Fruit fly (Drosophila melanogaster): ENCODE data around the gene dlg1.
A peak's percentile ranks its signal among the peaks of the same experiment; 100 is the strongest.

dlg1 gene

DNA sequence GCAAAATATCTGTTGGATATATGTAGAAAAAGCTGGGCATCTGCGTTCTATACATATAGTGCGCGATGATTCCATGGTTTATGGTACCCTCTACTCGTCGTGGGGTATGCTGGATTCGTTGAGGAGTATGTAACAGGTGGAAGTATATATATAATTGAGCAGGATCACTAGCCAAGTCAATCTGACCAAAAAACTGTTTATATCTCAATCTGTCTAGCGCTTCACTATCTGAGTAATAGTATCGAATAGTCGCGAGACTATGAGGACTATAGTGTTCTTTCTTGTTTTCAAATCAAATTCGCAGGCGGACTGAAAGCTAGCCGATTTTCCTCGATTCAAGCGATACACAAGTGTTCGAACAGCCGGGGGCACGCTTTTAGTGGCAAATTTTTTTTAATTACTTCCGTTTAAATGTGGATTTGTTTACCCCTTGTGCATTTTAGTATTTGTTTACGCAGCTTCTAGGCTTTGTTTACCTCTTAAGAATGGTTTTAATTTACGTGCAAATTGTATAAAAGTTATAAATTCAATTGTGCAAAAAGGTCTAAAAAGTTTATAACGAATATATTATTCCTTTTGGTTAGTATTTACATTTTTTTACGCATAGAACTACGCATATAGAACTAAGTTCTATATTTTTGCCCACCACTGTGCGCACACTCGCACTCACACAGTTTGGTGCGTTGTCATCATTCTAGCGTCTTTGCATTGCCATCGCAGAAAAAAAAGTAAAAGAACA is 21.3 kb downstream of the dlg1 start (continued):
- TF ChIP-seq Met (GFP tag; optimal IDR thresholded peaks at IDR 0.05) (peak; percentile 55), eg (GFP tag; IDR thresholded peaks at IDR 0.05) (peak; percentile 94), Eip78C (GFP tag) (peak; percentile 84), esn (GFP tag; optimal IDR thresholded peaks at IDR 0.05) (peak; percentile 50), CG6854 (GFP tag; optimal IDR thresholded peaks at IDR 0.05) (no peak), CG6163 (GFP tag; IDR thresholded peaks at IDR 0.05) (peak; percentile 91), CG6808 (GFP tag; optimal IDR thresholded peaks at IDR 0.05) (peak; percentile 45), CG8632 (GFP tag; optimal IDR thresholded peaks at IDR 0.05) (peak; percentile 31), Hr38 (GFP tag; optimal IDR thresholded peaks at IDR 0.05) (no peak), achi (GFP tag; optimal IDR thresholded peaks at IDR 0.05) (peak; percentile 56)

DNA sequence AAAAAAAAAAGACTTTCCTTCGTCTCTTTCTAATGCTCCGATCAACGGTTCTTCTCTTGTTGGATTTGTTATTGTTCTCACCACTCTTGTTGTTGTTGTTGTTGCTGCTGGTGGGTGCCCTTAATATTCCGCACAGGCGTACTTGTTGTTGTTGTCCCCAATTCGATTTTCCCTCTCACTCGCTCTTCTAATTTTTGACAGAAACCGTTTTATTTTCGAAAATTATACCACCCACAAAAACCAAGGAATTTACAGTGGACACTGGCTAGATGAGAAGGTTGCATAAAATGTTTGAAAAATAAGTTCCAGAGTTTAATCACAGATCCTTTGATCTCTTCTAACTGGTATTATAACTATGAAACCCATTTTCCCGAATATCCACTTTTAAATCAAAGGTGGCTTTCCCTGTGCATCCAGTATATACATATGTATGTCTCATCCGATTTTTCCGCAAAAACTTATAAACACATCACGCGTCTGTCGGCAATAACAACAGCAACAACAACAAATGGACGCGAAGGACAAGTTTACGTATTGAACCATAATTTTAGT is 22.0 kb downstream of the dlg1 start:
- TF ChIP-seq CG6163 (GFP tag; IDR thresholded peaks at IDR 0.05) = peak; percentile 26; the same call in 1 of the 3 replicates
- TF ChIP-seq Gug (GFP tag; IDR thresholded peaks at IDR 0.05) = peak; percentile 24; the same call in 1 of the 2 replicates
- TF ChIP-seq eg (GFP tag; IDR thresholded peaks at IDR 0.05) = no peak; the same call in 2 of the 3 replicates

DNA sequence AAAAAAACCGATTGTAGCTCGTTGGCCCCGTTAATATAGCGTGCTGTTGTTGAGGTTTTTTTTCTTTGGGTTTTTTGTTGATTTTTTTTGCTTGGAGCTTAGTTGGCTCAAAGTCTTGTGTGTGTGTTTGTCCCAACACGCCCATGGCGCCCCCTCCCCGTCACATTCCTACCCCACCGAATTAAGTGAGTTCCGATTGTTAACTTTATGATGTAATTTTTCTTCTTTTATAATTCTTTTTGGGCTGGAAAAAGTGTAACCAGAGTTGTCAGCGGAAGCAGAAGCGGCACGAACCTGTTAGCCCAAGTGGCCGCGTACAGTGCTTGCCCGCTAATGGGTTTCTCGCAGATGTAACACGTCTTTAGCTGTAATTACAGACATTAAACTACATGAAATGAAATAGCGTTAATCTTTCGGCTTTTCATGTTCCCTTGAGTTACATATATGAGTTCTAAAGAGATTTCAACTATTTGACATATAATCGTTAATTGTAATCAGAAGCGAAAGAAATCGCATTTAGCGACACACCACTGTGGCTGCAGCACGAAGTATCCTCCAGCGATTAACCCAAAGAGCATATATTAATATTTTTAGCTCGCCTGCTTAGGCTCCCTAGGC is 23.6 kb downstream of the dlg1 start:
- TF ChIP-seq CG15336 (GFP tag; IDR thresholded peaks at IDR 0.05) = 0 out of 2 replicates have a peak, but pooled peaks have one; percentile 6
- TF ChIP-seq Gug (GFP tag; IDR thresholded peaks at IDR 0.05) = no peak
- TF ChIP-seq pdm3 (GFP tag; optimal IDR thresholded peaks at IDR 0.05) = no peak
- no peak for TF ChIP-seq Sox14 (GFP tag; optimal IDR thresholded peaks at IDR 0.05)
- TF ChIP-seq CG34406 (GFP tag; optimal IDR thresholded peaks at IDR 0.05) = no peak
- peak; percentile 18 for TF ChIP-seq fkh (GFP tag; optimal IDR thresholded peaks at IDR 0.05)
- TF ChIP-seq Met (GFP tag; optimal IDR thresholded peaks at IDR 0.05) = no peak
- TF ChIP-seq CG31627 (GFP tag; optimal IDR thresholded peaks at IDR 0.05) = peak; percentile 22
- TF ChIP-seq Lpt (GFP tag; optimal IDR thresholded peaks at IDR 0.05) = no peak
- no peak for TF ChIP-seq Hr38 (GFP tag; optimal IDR thresholded peaks at IDR 0.05)
- TF ChIP-seq fd85E (GFP tag; optimal IDR thresholded peaks at IDR 0.05) = no peak
- no peak for TF ChIP-seq CG16779 (tag; optimal IDR thresholded peaks at IDR 0.05)
- no peak for TF ChIP-seq dac (GFP tag; optimal IDR thresholded peaks at IDR 0.05)
- no peak for TF ChIP-seq CG6792 (GFP tag; optimal IDR thresholded peaks at IDR 0.05)
- no peak for TF ChIP-seq CG8319 (GFP tag; optimal IDR thresholded peaks at IDR 0.05)
- TF ChIP-seq achi (GFP tag; optimal IDR thresholded peaks at IDR 0.05) = no peak
- no peak for TF ChIP-seq CG8632 (GFP tag; optimal IDR thresholded peaks at IDR 0.05)
- TF ChIP-seq salr (GFP tag; optimal IDR thresholded peaks at IDR 0.05) = no peak
- no peak for TF ChIP-seq CG11902 (GFP tag; optimal IDR thresholded peaks at IDR 0.05)
- TF ChIP-seq cyc (GFP tag; optimal IDR thresholded peaks at IDR 0.05) = peak; percentile 16
- TF ChIP-seq fd59A (GFP tag; optimal IDR thresholded peaks at IDR 0.05) = no peak
- TF ChIP-seq spab (GFP tag; optimal IDR thresholded peaks at IDR 0.05) = no peak
- no peak for TF ChIP-seq CG11762 (GFP tag; optimal IDR thresholded peaks at IDR 0.05; ENCODE audit: insufficient read depth)
- peak; percentile 9 for TF ChIP-seq CG10631 (GFP tag; optimal IDR thresholded peaks at IDR 0.05)
- TF ChIP-seq esn (GFP tag; optimal IDR thresholded peaks at IDR 0.05) = peak; percentile 23
- TF ChIP-seq acj6 (GFP tag; optimal IDR thresholded peaks at IDR 0.05) = no peak
- TF ChIP-seq topi (GFP tag; optimal IDR thresholded peaks at IDR 0.05) = no peak
- TF ChIP-seq CG6163 (GFP tag; IDR thresholded peaks at IDR 0.05) = no peak
- TF ChIP-seq CG4318 (GFP tag; optimal IDR thresholded peaks at IDR 0.05) = no peak
- TF ChIP-seq Blimp-1 (GFP tag; optimal IDR thresholded peaks at IDR 0.05) = no peak
- no peak for TF ChIP-seq CG32006 (GFP tag; optimal IDR thresholded peaks at IDR 0.05)
- TF ChIP-seq dsx (GFP tag; optimal IDR thresholded peaks at IDR 0.05; ENCODE audit: poor library complexity, severe bottlenecking) = no peak
- TF ChIP-seq Ets96B (tag; optimal IDR thresholded peaks at IDR 0.05) = no peak
- TF ChIP-seq CG3919 (GFP tag; optimal IDR thresholded peaks at IDR 0.05) = no peak
- no peak for TF ChIP-seq Sox15 (GFP tag; optimal IDR thresholded peaks at IDR 0.05)
- peak; percentile 63 for TF ChIP-seq Eip78C (GFP tag)
- no peak for TF ChIP-seq CG8119 (GFP tag; IDR thresholded peaks at IDR 0.05)
- no peak for TF ChIP-seq CG3032 (tag; optimal IDR thresholded peaks at IDR 0.05)

Measured in whole organism, prepupa.